Fruit fly (Drosophila melanogaster) Kc167 (cell line): ENCODE measurements around the gene CG16974.

Experiments used
- Myc ChIP-seq: fragments of >200 bp; optimal IDR thresholded peaks from 2 replicates; lab custom pipeline; 2017; ENCODE audit warnings: missing external identifiers
- Sin3A ChIP-seq: fragments of >200 bp; optimal IDR thresholded peaks from 2 replicates; lab custom pipeline; 2018; ENCODE audit warnings: missing external identifiers
- psq ChIP-seq: fragments of >200 bp; optimal IDR thresholded peaks from 2 replicates; lab custom pipeline; 2017; ENCODE audit warnings: missing external identifiers

- TF ChIP-seq psq (lab: Kevin White, UChicago), result no peak
- TF ChIP-seq Myc (lab: Kevin White, UChicago), result no peak
- no peak for TF ChIP-seq Sin3A
Observed at dm6 chr2L:13146254-13146653, 45.5 kb downstream of the CG16974 start.
